Fruit fly (Drosophila melanogaster) whole organism, embryonic: ENCODE data around the gene CG15170.
A peak's percentile ranks its signal among the peaks of the same experiment; 100 is the strongest.

Experiments
- CG11456 ChIP-seq: fragments of 200-800 bp; sonication (Bioruptor generic); IDR thresholded peaks from 3 replicates; pipeline ENCODE4 v1.3.6; 2022; ENCODE audit warnings: missing biosample characterization, missing genetic modification characterization
- CG12219 ChIP-seq: fragments of 200-800 bp; sonication (Bioruptor generic); optimal IDR thresholded peaks from 3 replicates; lab custom pipeline; 2018; ENCODE audit warnings: missing biosample characterization, mild to moderate bottlenecking, missing genetic modification characterization
- CG12299 ChIP-seq: fragments of 200-800 bp; sonication (Bioruptor generic); optimal IDR thresholded peaks from 2 replicates; lab custom pipeline; 2018; ENCODE audit warnings: missing biosample characterization, mild to moderate bottlenecking, missing genetic modification characterization
- CG12942 ChIP-seq: fragments of 200-800 bp; sonication (Bioruptor generic); optimal IDR thresholded peaks from 3 replicates; lab custom pipeline; 2016; ENCODE audit warnings: missing biosample characterization, missing genetic modification characterization
- CG13296 ChIP-seq: fragments of 200-800 bp; sonication (Bioruptor generic); optimal IDR thresholded peaks from 3 replicates; lab custom pipeline; 2018; ENCODE audit warnings: missing biosample characterization, mild to moderate bottlenecking, missing genetic modification characterization
- CG15011 ChIP-seq: fragments of 200-800 bp; sonication (Bioruptor generic); optimal IDR thresholded peaks from 3 replicates; lab custom pipeline; 2018; ENCODE audit warnings: missing biosample characterization, mild to moderate bottlenecking, missing genetic modification characterization
- CG15269 ChIP-seq: fragments of 200-800 bp; sonication (Bioruptor generic); optimal IDR thresholded peaks from 2 replicates; lab custom pipeline; 2018; ENCODE audit warnings: missing biosample characterization, mild to moderate bottlenecking, missing genetic modification characterization, moderate library complexity
- CG15514 ChIP-seq: fragments of 200-800 bp; sonication (Bioruptor generic); optimal IDR thresholded peaks from 3 replicates; lab custom pipeline; 2017; ENCODE audit warnings: missing biosample characterization, missing genetic modification characterization, mild to moderate bottlenecking, moderate library complexity, missing genetic modification reagents
- CG2129 ChIP-seq: fragments of 200-800 bp; sonication (Bioruptor generic); IDR thresholded peaks from 2 replicates; pipeline ENCODE4 v1.3.6; 2022; ENCODE audit warnings: missing biosample characterization, missing genetic modification characterization; ENCODE audit not compliant: partially characterized antibody
- CG2889 ChIP-seq: fragments of 200-800 bp; sonication (Bioruptor generic); IDR thresholded peaks from 3 replicates; pipeline ENCODE4 v1.3.6; 2022; ENCODE audit warnings: missing biosample characterization, missing genetic modification characterization
- CG32532 ChIP-seq: fragments of 200-800 bp; sonication (Bioruptor generic); IDR thresholded peaks from 2 replicates; pipeline ENCODE4 v1.3.6; 2022; ENCODE audit warnings: missing biosample characterization, missing genetic modification characterization
- CG34422 ChIP-seq: fragments of 200-800 bp; sonication (Bioruptor generic); IDR thresholded peaks from 3 replicates; pipeline ENCODE4 v1.3.6; 2022; ENCODE audit warnings: missing biosample characterization, missing genetic modification characterization
- CG4360 ChIP-seq: fragments of 200-800 bp; sonication (Bioruptor generic); IDR thresholded peaks from 2 replicates; pipeline ENCODE4 v1.3.6; 2022; ENCODE audit warnings: missing biosample characterization, missing genetic modification characterization
- CG6654 ChIP-seq: fragments of 200-800 bp; sonication (Bioruptor generic); optimal IDR thresholded peaks from 2 replicates; lab custom pipeline; 2017; ENCODE audit warnings: missing biosample characterization, mild to moderate bottlenecking, missing genetic modification characterization
- CG6689 ChIP-seq: fragments of 200-800 bp; sonication (Bioruptor generic); IDR thresholded peaks from 2 replicates; pipeline ENCODE4 v1.3.6; 2022; ENCODE audit warnings: missing biosample characterization, missing genetic modification characterization
- CG7556 ChIP-seq: fragments of 200-800 bp; sonication (Bioruptor generic); optimal IDR thresholded peaks from 2 replicates; lab custom pipeline; 2017; ENCODE audit warnings: missing biosample characterization, mild to moderate bottlenecking, missing genetic modification characterization
- CG7928 ChIP-seq: fragments of 200-800 bp; sonication (Bioruptor generic); optimal IDR thresholded peaks from 2 replicates; lab custom pipeline; 2017; ENCODE audit warnings: missing biosample characterization, mild to moderate bottlenecking, missing genetic modification characterization
- CG8290 ChIP-seq, 3 experiments: fragments of 200-800 bp; sonication (Bioruptor generic); optimal IDR thresholded peaks; 2 replicates each; lab custom pipeline; 2016 to 2019; ENCODE audit warnings: missing biosample characterization in 3 of 3, missing genetic modification characterization in 3 of 3, mild to moderate bottlenecking in 2 of 3, moderate library complexity in 1 of 3
- CG9437 ChIP-seq: fragments of 200-800 bp; sonication (Bioruptor generic); optimal IDR thresholded peaks from 2 replicates; lab custom pipeline; 2018; ENCODE audit warnings: missing biosample characterization, mild to moderate bottlenecking, missing genetic modification characterization
- CG9932 ChIP-seq: fragments of 200-800 bp; sonication (Bioruptor generic); IDR thresholded peaks from 2 replicates; pipeline ENCODE4 v1.3.6; 2022; ENCODE audit warnings: missing biosample characterization, missing genetic modification characterization
- CoRest ChIP-seq: fragments of 200-800 bp; sonication (Bioruptor generic); optimal IDR thresholded peaks from 3 replicates; lab custom pipeline; 2018; ENCODE audit warnings: missing biosample characterization, mild to moderate bottlenecking, missing genetic modification characterization, moderate library complexity
- D19A ChIP-seq: fragments of 200-800 bp; optimal IDR thresholded peaks from 3 replicates; lab custom pipeline; 2019; ENCODE audit warnings: missing biosample characterization, mild to moderate bottlenecking, missing genetic modification characterization, moderate library complexity
- Dll ChIP-seq: fragments of 200-800 bp; sonication (Bioruptor generic); IDR thresholded peaks from 4 replicates; pipeline ENCODE4 v1.3.6; 2022; ENCODE audit warnings: missing biosample characterization, missing genetic modification characterization; ENCODE audit not compliant: partially characterized antibody
- Gug ChIP-seq: fragments of 200-800 bp; sonication (Bioruptor generic); IDR thresholded peaks from 4 replicates; pipeline ENCODE4 v1.3.6; 2022; ENCODE audit warnings: missing biosample characterization, missing genetic modification characterization
- H2.0 ChIP-seq: fragments of 200-800 bp; sonication (Bioruptor generic); IDR thresholded peaks from 2 replicates; pipeline ENCODE4 v1.3.6; 2022; ENCODE audit warnings: missing biosample characterization, missing genetic modification characterization
- HLH4C ChIP-seq: fragments of 200-800 bp; sonication (Bioruptor generic); IDR thresholded peaks from 3 replicates; pipeline ENCODE4 v1.3.6; 2022; ENCODE audit warnings: missing biosample characterization, missing genetic modification characterization; ENCODE audit not compliant: partially characterized antibody
- Lpt ChIP-seq: fragments of >200 bp; optimal IDR thresholded peaks from 2 replicates; lab custom pipeline; 2018; ENCODE audit warnings: missing biosample characterization, missing genetic modification characterization
- Nf-YB ChIP-seq: fragments of 200-800 bp; sonication (Bioruptor generic); optimal IDR thresholded peaks from 3 replicates; lab custom pipeline; 2019; ENCODE audit warnings: missing biosample characterization, mild to moderate bottlenecking, missing genetic modification characterization, moderate library complexity
- Oli ChIP-seq: fragments of 200-800 bp; sonication (Bioruptor generic); optimal IDR thresholded peaks from 2 replicates; lab custom pipeline; 2018; ENCODE audit warnings: missing biosample characterization, mild to moderate bottlenecking, missing genetic modification characterization, moderate library complexity
- Optix ChIP-seq: fragments of 200-800 bp; sonication (Bioruptor generic); IDR thresholded peaks from 3 replicates; pipeline ENCODE4 v1.3.6; 2022; ENCODE audit warnings: missing biosample characterization, missing genetic modification characterization
- Rfx ChIP-seq: fragments of 200-800 bp; sonication (Bioruptor generic); IDR thresholded peaks from 2 replicates; pipeline ENCODE4 v1.3.6; 2022; ENCODE audit warnings: missing biosample characterization, missing genetic modification characterization
- ash1 ChIP-seq: fragments of 200-800 bp; sonication (Bioruptor generic); optimal IDR thresholded peaks from 2 replicates; lab custom pipeline; 2018; ENCODE audit warnings: missing biosample characterization, mild to moderate bottlenecking, missing genetic modification characterization
- bigmax ChIP-seq: fragments of 200-800 bp; sonication (Bioruptor generic); optimal IDR thresholded peaks from 2 replicates; lab custom pipeline; 2018; ENCODE audit warnings: missing biosample characterization, mild to moderate bottlenecking, missing genetic modification characterization
- crol ChIP-seq: fragments of 200-800 bp; sonication (Bioruptor generic); IDR thresholded peaks from 2 replicates; pipeline ENCODE4 v1.3.6; 2022; ENCODE audit warnings: missing biosample characterization, missing genetic modification characterization
- dysf ChIP-seq: fragments of 200-800 bp; sonication (Bioruptor generic); IDR thresholded peaks from 3 replicates; pipeline ENCODE4 v1.3.6; 2022; ENCODE audit warnings: missing biosample characterization, missing genetic modification characterization
- gsb ChIP-seq: fragments of 200-800 bp; sonication (Bioruptor generic); IDR thresholded peaks from 2 replicates; pipeline ENCODE4 v1.3.6; 2022; ENCODE audit warnings: missing biosample characterization, missing genetic modification characterization
- ken ChIP-seq: fragments of 200-800 bp; sonication (Bioruptor generic); IDR thresholded peaks from 3 replicates; pipeline ENCODE4 v1.3.6; 2022; ENCODE audit warnings: missing biosample characterization, missing genetic modification characterization
- lab ChIP-seq: fragments of 200-800 bp; sonication (Bioruptor generic); optimal IDR thresholded peaks from 3 replicates; lab custom pipeline; 2017; ENCODE audit warnings: missing biosample characterization, missing genetic modification characterization, mild to moderate bottlenecking, moderate library complexity, missing genetic modification reagents
- org-1 ChIP-seq: fragments of 200-800 bp; sonication (Bioruptor generic); optimal IDR thresholded peaks from 2 replicates; lab custom pipeline; 2017; ENCODE audit warnings: missing biosample characterization, missing genetic modification characterization
- pan ChIP-seq, 4 experiments: fragments of >200 bp in 3 of 4; fragments of 200-800 bp in 1 of 4; sonication (Bioruptor generic) in 1 of 4; optimal IDR thresholded peaks in 3 of 4; IDR thresholded peaks in 1 of 4; 2 replicates each; pipeline versions ENCODE4 v1.3.6 to Lab custom; 2017 to 2022; ENCODE audit warnings: missing biosample characterization in 2 of 4, missing genetic modification characterization in 2 of 4, mixed read lengths in 1 of 4
- peb ChIP-seq: fragments of 200-800 bp; sonication (Bioruptor generic); IDR thresholded peaks from 2 replicates; pipeline ENCODE4 v1.3.6; 2022; ENCODE audit warnings: missing biosample characterization, missing genetic modification characterization
- phol ChIP-seq: fragments of 200-800 bp; sonication (Bioruptor generic); optimal IDR thresholded peaks from 3 replicates; lab custom pipeline; 2018; ENCODE audit warnings: missing biosample characterization, mild to moderate bottlenecking, missing genetic modification characterization, moderate library complexity
- pros ChIP-seq: fragments of 200-800 bp; sonication (Bioruptor generic); optimal IDR thresholded peaks from 3 replicates; lab custom pipeline; 2019; ENCODE audit warnings: missing biosample characterization, mild to moderate bottlenecking, missing genetic modification characterization, moderate library complexity
- pum ChIP-seq: fragments of 200-800 bp; sonication (Bioruptor generic); optimal IDR thresholded peaks from 2 replicates; lab custom pipeline; 2016; ENCODE audit warnings: missing biosample characterization, missing genetic modification characterization
- rib ChIP-seq: fragments of 200-800 bp; sonication (Bioruptor generic); IDR thresholded peaks from 2 replicates; pipeline ENCODE4 v1.3.6; 2022; ENCODE audit warnings: missing biosample characterization, missing genetic modification characterization
- slbo ChIP-seq: fragments of 200-800 bp; sonication (Bioruptor generic); IDR thresholded peaks from 2 replicates; pipeline ENCODE4 v1.3.6; 2022; ENCODE audit warnings: missing biosample characterization, missing genetic modification characterization
- zfh1 ChIP-seq: fragments of 200-800 bp; sonication (Bioruptor generic); IDR thresholded peaks from 3 replicates; pipeline ENCODE4 v1.3.6; 2022; ENCODE audit warnings: missing biosample characterization, missing genetic modification characterization

The CG15170 gene

dm6 chr2L:18965367-18966213 lies 24.4 kb downstream of the CG15170 start (continued):
- peak; percentile 28 for TF ChIP-seq Oli (tag; lab: Kevin White, UChicago)
- TF ChIP-seq Dll (GFP tag; lab: Robert Waterston, UW) = no peak
- TF ChIP-seq Nf-YB (GFP tag; lab: Kevin White, UChicago) = peak; percentile 37
- TF ChIP-seq Rfx = peak; percentile 59
- no peak for TF ChIP-seq ken (GFP tag; lab: Robert Waterston, UW)
- no peak for TF ChIP-seq bigmax
- peak; percentile 71 for TF ChIP-seq dysf (GFP tag; lab: Robert Waterston, UW)
- no peak for TF ChIP-seq CG11456 (GFP tag; lab: Robert Waterston, UW)
- 0 out of 2 replicates have a peak, but pooled peaks have one; percentile 7 for TF ChIP-seq crol
- peak; percentile 39 for TF ChIP-seq CG15514 (GFP tag; lab: Kevin White, UChicago)
- TF ChIP-seq CG34422 (GFP tag; lab: Robert Waterston, UW) = no peak
- 0 out of 2 replicates have a peak, but pooled peaks have one; percentile 5 for TF ChIP-seq gsb (GFP tag; lab: Robert Waterston, UW)
- TF ChIP-seq CoRest = peak; percentile 51
- no peak for TF ChIP-seq pum (GFP tag; lab: Kevin White, UChicago)
- TF ChIP-seq pan (optimal IDR thresholded peaks at IDR 0.05; lab: Kevin White, UChicago) = peak in 1 of 2 experiments; percentile 16
- peak in 1 of 2 experiments; percentile 10 for TF ChIP-seq pan (GFP tag; optimal IDR thresholded peaks at IDR 0.05 in 1 of 2, IDR thresholded peaks at IDR 0.05 in 1 of 2)
- TF ChIP-seq Lpt (GFP tag; lab: Kevin White, UChicago) = no peak
- TF ChIP-seq CG13296 (GFP tag; lab: Kevin White, UChicago) = peak; percentile 34
- TF ChIP-seq CG2129 (GFP tag; lab: Robert Waterston, UW) = no peak
- TF ChIP-seq CG15011 (GFP tag; lab: Kevin White, UChicago) = peak; percentile 72
- TF ChIP-seq CG32532 = 0 out of 2 replicates have a peak, but pooled peaks have one; percentile 47
- no peak for TF ChIP-seq CG7928 (GFP tag; lab: Kevin White, UChicago)
- TF ChIP-seq CG15269 (tag; lab: Kevin White, UChicago) = peak; percentile 54
- peak; percentile 19; the same call in 1 of the 2 replicates for TF ChIP-seq CG9932 (GFP tag; lab: Robert Waterston, UW)

dm6 chr2L:18957142-18957674 lies 32.8 kb downstream of the CG15170 start, which contains the start of gene Bhmt:
Gene Bhmt, minus strand, starts transcription at chr2L:18957311.
- no peak for TF ChIP-seq CG8290 (GFP tag; optimal IDR thresholded peaks at IDR 0.05; lab: Kevin White, UChicago)
- peak in 1 of 2 experiments; percentile 2 for TF ChIP-seq CG8290 (tag; optimal IDR thresholded peaks at IDR 0.05; lab: Kevin White, UChicago)
- TF ChIP-seq CG2889 (GFP tag; lab: Robert Waterston, UW) = no peak
- peak; percentile 14 for TF ChIP-seq CG12219 (GFP tag; lab: Kevin White, UChicago)
- peak; percentile 68 for TF ChIP-seq CG6689
- TF ChIP-seq CG12299 (tag; lab: Kevin White, UChicago) = peak; percentile 47
- TF ChIP-seq Optix = no peak
- TF ChIP-seq CG12942 = peak; percentile 11
- TF ChIP-seq lab (GFP tag; lab: Kevin White, UChicago) = peak; percentile 89
- TF ChIP-seq HLH4C = no peak
- TF ChIP-seq ash1 (GFP tag; lab: Kevin White, UChicago) = no peak
- peak; percentile 67; the same call in 2 of the 4 replicates for TF ChIP-seq Gug (GFP tag; lab: Robert Waterston, UW)
- peak; percentile 83 for TF ChIP-seq slbo
- peak; percentile 81 for TF ChIP-seq D19A (tag; lab: Kevin White, UChicago)
- TF ChIP-seq rib (GFP tag; lab: Robert Waterston, UW) = peak; percentile 16; the same call in 1 of the 2 replicates
- TF ChIP-seq CG9932 (GFP tag; lab: Robert Waterston, UW) = peak; percentile 69
- TF ChIP-seq H2.0 (GFP tag; lab: Robert Waterston, UW) = peak; percentile 71
- peak; percentile 74 for TF ChIP-seq CG7556
- TF ChIP-seq org-1 = peak; percentile 37
- TF ChIP-seq CG4360 (GFP tag; lab: Robert Waterston, UW) = no peak
- no peak for TF ChIP-seq peb (GFP tag; lab: Robert Waterston, UW)
- no peak for TF ChIP-seq pros
- TF ChIP-seq phol (tag; lab: Kevin White, UChicago) = peak; percentile 53
- peak; percentile 35 for TF ChIP-seq CG9437
- no peak for TF ChIP-seq CG6654
- peak; percentile 65; the same call in 2 of the 3 replicates for TF ChIP-seq zfh1
